Fruit fly (Drosophila melanogaster): ENCODE data around the gene CG6733.

DNA sequence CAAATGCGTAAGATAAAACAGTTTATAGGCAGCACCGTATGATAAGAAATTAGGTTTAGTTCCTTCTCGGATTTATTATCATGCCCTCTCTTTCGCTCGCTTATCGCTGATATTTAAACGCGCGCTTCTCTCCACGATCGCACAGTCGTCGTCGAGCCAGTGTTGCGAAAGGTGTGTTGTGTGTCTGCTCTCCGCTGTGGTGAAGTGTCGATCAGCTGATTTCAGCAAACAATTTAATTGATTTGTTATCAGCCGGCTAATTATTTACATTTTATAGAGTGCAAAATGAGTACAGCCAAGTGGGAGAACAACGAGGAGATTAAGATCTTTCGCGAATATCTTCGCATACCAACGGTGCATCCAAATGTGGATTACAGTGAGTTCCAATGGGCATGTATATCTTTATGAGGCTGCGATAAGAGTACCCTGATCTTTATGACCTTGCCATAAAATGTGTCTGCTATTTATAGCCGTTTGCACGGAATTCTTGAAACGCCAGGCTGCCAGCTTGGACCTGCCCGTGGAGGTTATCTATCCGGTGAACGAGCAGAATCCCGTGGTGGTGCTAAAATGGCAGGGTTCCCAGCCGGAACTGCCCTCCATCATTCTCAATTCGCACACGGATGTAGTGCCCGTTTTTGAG, 5.8 kb upstream of the CG6733 start, which contains the start of the genes CG17110 and CG6726:
- TF ChIP-seq CG8478 (optimal IDR thresholded peaks at IDR 0.05) (no peak), usp (GFP tag; optimal IDR thresholded peaks at IDR 0.05) (no peak), pan (optimal IDR thresholded peaks at IDR 0.05) (no peak)
